Worm (Caenorhabditis elegans): ENCODE measurements around the gene pigm-1.

- no peak for TF ChIP-seq nhr-41 (GFP tag; IDR thresholded peaks at IDR 0.05)
- no peak for TF ChIP-seq nhr-11 (tag; optimal IDR thresholded peaks at IDR 0.05)
- no peak for TF ChIP-seq pha-4 (GFP tag; IDR thresholded peaks at IDR 0.05)
- TF ChIP-seq pha-4 (tag; optimal IDR thresholded peaks at IDR 0.05) = no peak
- TF ChIP-seq unc-39 (tag; optimal IDR thresholded peaks at IDR 0.05) = no peak
- TF ChIP-seq snpc-4 (tag; optimal IDR thresholded peaks at IDR 0.05) = no peak
- no peak for TF ChIP-seq lin-39 (tag; optimal IDR thresholded peaks at IDR 0.05)
- no peak for TF ChIP-seq nhr-77 (tag; optimal IDR thresholded peaks at IDR 0.05)
- TF ChIP-seq nhr-10 (tag; optimal IDR thresholded peaks at IDR 0.05) = no peak
- no peak for TF ChIP-seq jun-1 (tag; optimal IDR thresholded peaks at IDR 0.05)
- TF ChIP-seq aly-2 (tag; optimal IDR thresholded peaks at IDR 0.05) = no peak
- no peak for TF ChIP-seq cey-2 (tag; optimal IDR thresholded peaks at IDR 0.05; ENCODE audit: borderline replicate concordance, insufficient read depth)
Observed at ce11 chrII:11377700-11378099, 29.5 kb downstream of the pigm-1 start.

Data from whole organism, L4 larva.